Fruit fly (Drosophila melanogaster) whole organism, embryonic: Measurements from ENCODE around the gene CG10550.

Source experiments
- B-H2 ChIP-seq: fragments of 200-800 bp; sonication (Bioruptor generic); optimal IDR thresholded peaks from 2 replicates; lab custom pipeline; 2018; ENCODE audit warnings: missing biosample characterization, mild to moderate bottlenecking, missing genetic modification characterization
- CG10267 ChIP-seq: fragments of 200-800 bp; sonication (Bioruptor generic); optimal IDR thresholded peaks from 2 replicates; lab custom pipeline; 2018; ENCODE audit warnings: missing biosample characterization, mild to moderate bottlenecking, missing genetic modification characterization, moderate library complexity
- CG12299 ChIP-seq: fragments of 200-800 bp; sonication (Bioruptor generic); optimal IDR thresholded peaks from 2 replicates; lab custom pipeline; 2018; ENCODE audit warnings: missing biosample characterization, mild to moderate bottlenecking, missing genetic modification characterization
- CG12659 ChIP-seq: fragments of 200-800 bp; sonication (Bioruptor generic); optimal IDR thresholded peaks from 3 replicates; lab custom pipeline; 2017; ENCODE audit warnings: mild to moderate bottlenecking, missing biosample characterization, missing genetic modification reagents, missing genetic modification characterization
- CG15514 ChIP-seq: fragments of 200-800 bp; sonication (Bioruptor generic); optimal IDR thresholded peaks from 3 replicates; lab custom pipeline; 2017; ENCODE audit warnings: missing biosample characterization, missing genetic modification characterization, mild to moderate bottlenecking, moderate library complexity, missing genetic modification reagents
- CG17912 ChIP-seq: fragments of 200-800 bp; sonication (Bioruptor generic); optimal IDR thresholded peaks from 2 replicates; lab custom pipeline; 2018; ENCODE audit warnings: missing biosample characterization, mild to moderate bottlenecking, missing genetic modification characterization
- CG1792 ChIP-seq: fragments of 200-800 bp; sonication (Bioruptor generic); optimal IDR thresholded peaks from 2 replicates; lab custom pipeline; 2016; ENCODE audit warnings: missing biosample characterization, missing genetic modification characterization
- CG2712 ChIP-seq: fragments of 200-800 bp; optimal IDR thresholded peaks from 3 replicates; lab custom pipeline; 2019; ENCODE audit warnings: missing biosample characterization, mild to moderate bottlenecking, missing genetic modification characterization, moderate library complexity
- CG2875 ChIP-seq: fragments of 200-800 bp; sonication (Bioruptor generic); optimal IDR thresholded peaks from 2 replicates; lab custom pipeline; 2017; ENCODE audit warnings: missing biosample characterization, mild to moderate bottlenecking, missing genetic modification characterization, missing genetic modification reagents
- CG30020 ChIP-seq: fragments of 200-800 bp; optimal IDR thresholded peaks from 2 replicates; lab custom pipeline; 2019; ENCODE audit warnings: missing biosample characterization, mild to moderate bottlenecking, missing genetic modification characterization, moderate library complexity
- CG30403 ChIP-seq: fragments of 200-800 bp; sonication (Bioruptor generic); optimal IDR thresholded peaks from 3 replicates; lab custom pipeline; 2016; ENCODE audit warnings: missing biosample characterization, missing genetic modification characterization
- CG31224 ChIP-seq: fragments of 200-800 bp; sonication (Bioruptor generic); IDR thresholded peaks from 2 replicates; pipeline ENCODE4 v1.3.6; 2022; ENCODE audit warnings: missing biosample characterization, missing genetic modification characterization
- CG3847 ChIP-seq: fragments of 200-800 bp; sonication (Bioruptor generic); IDR thresholded peaks from 2 replicates; pipeline ENCODE4 v1.3.6; 2022; ENCODE audit warnings: missing biosample characterization, missing genetic modification characterization
- CG4617 ChIP-seq: fragments of 200-800 bp; sonication (Bioruptor generic); optimal IDR thresholded peaks from 3 replicates; lab custom pipeline; 2016; ENCODE audit warnings: missing biosample characterization, missing genetic modification characterization, borderline replicate concordance
- CG6791 ChIP-seq: fragments of 200-800 bp; sonication (Bioruptor generic); IDR thresholded peaks from 3 replicates; pipeline ENCODE4 v1.3.6; 2022; ENCODE audit warnings: missing biosample characterization, missing genetic modification characterization; ENCODE audit not compliant: partially characterized antibody
- CG7271 ChIP-seq: fragments of 200-800 bp; sonication (Bioruptor generic); optimal IDR thresholded peaks from 2 replicates; lab custom pipeline; 2018; ENCODE audit warnings: missing biosample characterization, mild to moderate bottlenecking, missing genetic modification characterization, moderate library complexity
- CG7357 ChIP-seq: fragments of 200-800 bp; sonication (Bioruptor generic); IDR thresholded peaks from 3 replicates; pipeline ENCODE4 v1.3.6; 2022; ENCODE audit warnings: missing biosample characterization, missing genetic modification characterization
- CG7987 ChIP-seq: fragments of 200-800 bp; sonication (Bioruptor generic); optimal IDR thresholded peaks from 2 replicates; lab custom pipeline; 2018; ENCODE audit warnings: missing biosample characterization, mild to moderate bottlenecking, missing genetic modification characterization, moderate library complexity
- CHES-1-like ChIP-seq: fragments of 200-800 bp; sonication (Bioruptor generic); optimal IDR thresholded peaks from 2 replicates; lab custom pipeline; 2016; ENCODE audit warnings: missing biosample characterization, missing genetic modification characterization
- D ChIP-seq, 2 experiments: fragments of 200-800 bp in 1 of 2; fragments of >200 bp in 1 of 2; sonication (Bioruptor generic) in 1 of 2; optimal IDR thresholded peaks; 2 replicates in 1 of 2; 3 replicates in 1 of 2; lab custom pipeline; 2017; ENCODE audit warnings: mild to moderate bottlenecking in 1 of 2, missing biosample characterization in 1 of 2, missing genetic modification characterization in 1 of 2, missing genetic modification reagents in 1 of 2
- E2f1 ChIP-seq: fragments of 200-800 bp; sonication (Bioruptor generic); IDR thresholded peaks from 2 replicates; pipeline ENCODE4 v1.3.6; 2022; ENCODE audit warnings: missing biosample characterization, missing genetic modification characterization
- Ets97D ChIP-seq: fragments of 200-800 bp; sonication (Bioruptor generic); optimal IDR thresholded peaks from 3 replicates; lab custom pipeline; 2016; ENCODE audit warnings: missing biosample characterization, missing genetic modification characterization
- Fer1 ChIP-seq: fragments of 200-800 bp; sonication (Bioruptor generic); optimal IDR thresholded peaks from 2 replicates; lab custom pipeline; 2017; ENCODE audit warnings: missing biosample characterization, mild to moderate bottlenecking, missing genetic modification characterization
- HLH4C ChIP-seq: fragments of 200-800 bp; sonication (Bioruptor generic); IDR thresholded peaks from 3 replicates; pipeline ENCODE4 v1.3.6; 2022; ENCODE audit warnings: missing biosample characterization, missing genetic modification characterization; ENCODE audit not compliant: partially characterized antibody
- Hr39 ChIP-seq: fragments of >200 bp; optimal IDR thresholded peaks from 2 replicates; lab custom pipeline; 2017
- Hr78 ChIP-seq, 2 experiments: fragments of 200-800 bp in 1 of 2; fragments of >200 bp in 1 of 2; sonication (Bioruptor generic) in 1 of 2; optimal IDR thresholded peaks; 2 replicates each; lab custom pipeline; 2017 to 2019; ENCODE audit warnings: missing biosample characterization in 2 of 2, missing genetic modification characterization in 2 of 2, mild to moderate bottlenecking in 1 of 2, moderate library complexity in 1 of 2
- Meics ChIP-seq: fragments of 200-800 bp; sonication (Bioruptor generic); optimal IDR thresholded peaks from 2 replicates; lab custom pipeline; 2017; ENCODE audit warnings: missing biosample characterization, mild to moderate bottlenecking, missing genetic modification characterization
- Rfx ChIP-seq: fragments of 200-800 bp; sonication (Bioruptor generic); IDR thresholded peaks from 2 replicates; pipeline ENCODE4 v1.3.6; 2022; ENCODE audit warnings: missing biosample characterization, missing genetic modification characterization
- Tbp ChIP-seq: fragments of >200 bp; optimal IDR thresholded peaks from 2 replicates; lab custom pipeline; 2018; ENCODE audit warnings: missing biosample characterization, missing genetic modification characterization
- Xrp1 ChIP-seq: fragments of 200-800 bp; sonication (Bioruptor generic); IDR thresholded peaks from 2 replicates; pipeline ENCODE4 v1.3.6; 2022; ENCODE audit warnings: missing biosample characterization, missing genetic modification characterization
- YL-1 ChIP-seq: fragments of 200-800 bp; sonication (Bioruptor generic); optimal IDR thresholded peaks from 3 replicates; lab custom pipeline; 2017; ENCODE audit warnings: missing biosample characterization, mild to moderate bottlenecking, missing genetic modification characterization
- bbx ChIP-seq: fragments of 200-800 bp; sonication (Bioruptor generic); IDR thresholded peaks from 2 replicates; pipeline ENCODE4 v1.3.6; 2022; ENCODE audit warnings: missing biosample characterization, missing genetic modification characterization; ENCODE audit not compliant: partially characterized antibody
- cas ChIP-seq: fragments of 200-800 bp; sonication (Bioruptor generic); IDR thresholded peaks from 2 replicates; pipeline ENCODE4 v1.3.6; 2022; ENCODE audit warnings: missing biosample characterization, missing genetic modification characterization
- chinmo ChIP-seq: fragments of 200-800 bp; sonication (Bioruptor generic); IDR thresholded peaks from 4 replicates; pipeline ENCODE4 v1.3.6; 2022; ENCODE audit warnings: missing biosample characterization, missing genetic modification characterization; ENCODE audit not compliant: partially characterized antibody
- chn ChIP-seq: fragments of 200-800 bp; sonication (Bioruptor generic); optimal IDR thresholded peaks from 2 replicates; lab custom pipeline; 2016; ENCODE audit warnings: missing biosample characterization, missing genetic modification characterization
- corto ChIP-seq: fragments of 200-800 bp; sonication (Bioruptor generic); optimal IDR thresholded peaks from 2 replicates; lab custom pipeline; 2016; ENCODE audit warnings: missing biosample characterization, mild to moderate bottlenecking, missing genetic modification characterization, moderate library complexity
- gcm2 ChIP-seq: fragments of 200-800 bp; sonication (Bioruptor generic); optimal IDR thresholded peaks from 2 replicates; lab custom pipeline; 2016; ENCODE audit warnings: missing biosample characterization, missing genetic modification characterization
- gro ChIP-seq: fragments of 200-800 bp; sonication (Bioruptor generic); optimal IDR thresholded peaks from 2 replicates; lab custom pipeline; 2016; ENCODE audit warnings: missing biosample characterization, missing genetic modification characterization
- hbn ChIP-seq: fragments of 200-800 bp; sonication (Bioruptor generic); IDR thresholded peaks from 2 replicates; pipeline ENCODE4 v1.3.6; 2022; ENCODE audit warnings: missing biosample characterization, missing genetic modification characterization; ENCODE audit not compliant: partially characterized antibody
- mirr ChIP-seq: fragments of 200-800 bp; sonication (Bioruptor generic); optimal IDR thresholded peaks from 3 replicates; lab custom pipeline; 2018; ENCODE audit warnings: missing biosample characterization, mild to moderate bottlenecking, missing genetic modification characterization
- mld ChIP-seq: fragments of 200-800 bp; sonication (Bioruptor generic); IDR thresholded peaks from 3 replicates; pipeline ENCODE4 v1.3.6; 2022; ENCODE audit warnings: missing biosample characterization, missing genetic modification characterization; ENCODE audit not compliant: partially characterized antibody
- pzg ChIP-seq: fragments of 200-800 bp; sonication (Bioruptor generic); optimal IDR thresholded peaks from 3 replicates; lab custom pipeline; 2018; ENCODE audit warnings: missing biosample characterization, mild to moderate bottlenecking, missing genetic modification characterization, moderate library complexity
- sd ChIP-seq: fragments of 200-800 bp; sonication (Bioruptor generic); optimal IDR thresholded peaks from 3 replicates; lab custom pipeline; 2018; ENCODE audit warnings: missing biosample characterization, mild to moderate bottlenecking, missing genetic modification characterization, moderate library complexity
- sna ChIP-seq: fragments of 200-800 bp; sonication (Bioruptor generic); IDR thresholded peaks from 2 replicates; pipeline ENCODE4 v1.3.6; 2022; ENCODE audit warnings: missing biosample characterization, missing genetic modification characterization; ENCODE audit not compliant: partially characterized antibody
- tin ChIP-seq: fragments of 200-800 bp; sonication (Bioruptor generic); optimal IDR thresholded peaks from 3 replicates; lab custom pipeline; 2016; ENCODE audit warnings: missing biosample characterization, missing genetic modification characterization
- tna ChIP-seq: fragments of 200-800 bp; sonication (Bioruptor generic); IDR thresholded peaks from 2 replicates; pipeline ENCODE4 v1.3.6; 2022; ENCODE audit warnings: missing biosample characterization, missing genetic modification characterization; ENCODE audit not compliant: partially characterized antibody
- vvl ChIP-seq: fragments of 200-800 bp; sonication (Bioruptor generic); IDR thresholded peaks from 2 replicates; pipeline ENCODE4 v1.3.6; 2022; ENCODE audit warnings: missing biosample characterization, missing genetic modification characterization
- wdn ChIP-seq: fragments of 200-800 bp; sonication (Bioruptor generic); IDR thresholded peaks from 2 replicates; pipeline ENCODE4 v1.3.6; 2022; ENCODE audit warnings: missing biosample characterization, missing genetic modification characterization

CG10550 gene

dm6 chr3R:25265589-25266201 is 42.5 kb downstream of the CG10550 start, which contains the start of the genes GlnRS and RIOK2 (continued):
- no peak for TF ChIP-seq Meics (GFP tag; lab: Kevin White, UChicago)
- peak; percentile 39 for TF ChIP-seq CG7271 (tag; lab: Kevin White, UChicago)
- TF ChIP-seq CG31224 (GFP tag; lab: Robert Waterston, UW), result no peak
- TF ChIP-seq Hr78 (GFP tag; optimal IDR thresholded peaks at IDR 0.05; lab: Kevin White, UChicago), result peak in 1 of 2 experiments; percentile 41
- TF ChIP-seq Xrp1 (GFP tag; lab: Robert Waterston, UW), result 0 out of 2 replicates have a peak, but pooled peaks have one; percentile 15
- peak; percentile 92 for TF ChIP-seq tna
- peak; percentile 83 for TF ChIP-seq CG15514 (GFP tag; lab: Kevin White, UChicago)
- TF ChIP-seq pzg, result peak; percentile 98
- peak; percentile 91 for TF ChIP-seq mld (GFP tag; lab: Robert Waterston, UW)
- peak; percentile 24 for TF ChIP-seq D (optimal IDR thresholded peaks at IDR 0.05; lab: Kevin White, UChicago)
- no peak for TF ChIP-seq D (GFP tag; optimal IDR thresholded peaks at IDR 0.05; lab: Kevin White, UChicago)
- TF ChIP-seq CG7357 (GFP tag; lab: Robert Waterston, UW), result peak; percentile 99
- peak; percentile 97 for TF ChIP-seq hbn
- TF ChIP-seq CG12659 (GFP tag; lab: Kevin White, UChicago), result peak; percentile 64
- peak; percentile 14 for TF ChIP-seq CG12299 (tag; lab: Kevin White, UChicago)
- TF ChIP-seq CG6791 (GFP tag; lab: Robert Waterston, UW), result peak; percentile 97
- peak; percentile 93 for TF ChIP-seq sna
- peak; percentile 64 for TF ChIP-seq CHES-1-like (GFP tag; lab: Kevin White, UChicago)
- peak; percentile 54 for TF ChIP-seq CG17912 (GFP tag; lab: Kevin White, UChicago)
- TF ChIP-seq vvl (GFP tag; lab: Robert Waterston, UW), result peak; percentile 8; the same call in 1 of the 2 replicates
- peak; percentile 100 for TF ChIP-seq chinmo
- no peak for TF ChIP-seq CG1792 (GFP tag; lab: Kevin White, UChicago)
- peak; percentile 6 for TF ChIP-seq mirr
- TF ChIP-seq CG30020, result peak; percentile 94
- TF ChIP-seq sd (tag; lab: Kevin White, UChicago), result peak; percentile 66
- no peak for TF ChIP-seq Fer1 (GFP tag; lab: Kevin White, UChicago)
- no peak for TF ChIP-seq CG2875 (GFP tag; lab: Kevin White, UChicago)
- no peak for TF ChIP-seq tin (GFP tag; lab: Kevin White, UChicago)
- TF ChIP-seq CG7987 (GFP tag; lab: Kevin White, UChicago), result peak; percentile 49
- TF ChIP-seq Ets97D (GFP tag; lab: Kevin White, UChicago), result peak; percentile 85
- TF ChIP-seq HLH4C (GFP tag; lab: Robert Waterston, UW), result peak; percentile 92
- TF ChIP-seq CG3847 (GFP tag; lab: Robert Waterston, UW), result peak; percentile 45; the same call in 1 of the 2 replicates
- TF ChIP-seq CG2712 (tag; lab: Kevin White, UChicago), result peak; percentile 48
- 0 out of 2 replicates have a peak, but pooled peaks have one; percentile 13 for TF ChIP-seq cas (GFP tag; lab: Robert Waterston, UW)
- no peak for TF ChIP-seq gcm2 (GFP tag; lab: Kevin White, UChicago)
- no peak for TF ChIP-seq wdn
- TF ChIP-seq CG4617 (GFP tag; lab: Kevin White, UChicago), result peak; percentile 94
- TF ChIP-seq CG10267 (tag; lab: Kevin White, UChicago), result peak; percentile 62
- TF ChIP-seq corto (GFP tag; lab: Kevin White, UChicago), result no peak
- no peak for TF ChIP-seq chn
- TF ChIP-seq Tbp, result peak; percentile 12
- TF ChIP-seq CG30403 (GFP tag; lab: Kevin White, UChicago), result peak; percentile 6
- TF ChIP-seq bbx (GFP tag; lab: Robert Waterston, UW), result peak; percentile 96
- peak; percentile 54 for TF ChIP-seq gro
- TF ChIP-seq B-H2 (GFP tag; lab: Kevin White, UChicago), result peak; percentile 53
- TF ChIP-seq Hr39 (lab: Kevin White, UChicago), result no peak
- TF ChIP-seq E2f1 (GFP tag; lab: Robert Waterston, UW), result no peak
- peak; percentile 52 for TF ChIP-seq Rfx
- peak; percentile 98 for TF ChIP-seq YL-1 (GFP tag; lab: Kevin White, UChicago)
